Worm (Caenorhabditis elegans) whole organism, L2 larva: ENCODE results near the gene Y55F3AM.13.

Experiments
- F13H6.1 ChIP-seq: sonication (generic microtip); optimal IDR thresholded peaks from 2 replicates; lab custom pipeline; 2016; ENCODE audit warnings: missing genetic modification characterization, missing compliant biosample characterization
- gmeb-1 ChIP-seq: fragments of 150-350 bp; optimal IDR thresholded peaks from 2 replicates; lab custom pipeline; 2014; ENCODE audit warnings: missing biosample characterization, missing genetic modification characterization

DNA sequence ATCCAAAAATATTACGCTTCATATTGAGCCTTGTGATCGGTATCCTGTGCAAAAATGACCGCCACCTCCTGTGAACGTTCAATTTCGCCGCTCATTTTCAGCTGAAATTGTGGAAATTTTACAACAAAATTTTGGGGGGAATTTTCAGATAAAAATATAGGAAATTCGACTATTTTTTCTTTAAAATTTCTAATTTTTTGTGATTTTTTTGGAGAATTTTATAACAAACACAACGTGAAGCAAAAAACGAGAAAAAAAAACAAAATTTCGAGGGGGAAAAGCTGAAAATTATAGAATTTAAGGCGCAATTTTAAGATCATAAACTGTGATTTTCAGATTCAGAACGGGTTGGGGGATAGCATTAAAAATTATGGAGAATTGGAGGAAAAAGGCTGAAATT is 30.8 kb upstream of the Y55F3AM.13 start, which contains the start of gene csn-4:
- TF ChIP-seq F13H6.1 (tag; lab: Kevin White, UChicago) (no peak), gmeb-1 (tag; lab: Kevin White, UChicago) (no peak)
